Fruit fly (Drosophila melanogaster): ENCODE measurements around the gene cact.

The cact gene

dm6 chr2L:16315027-16315426 lies 11.0 kb downstream of the cact start (continued):
- TF ChIP-seq HLHmδ (GFP tag; optimal IDR thresholded peaks at IDR 0.05), result no peak
- TF ChIP-seq gro (GFP tag; optimal IDR thresholded peaks at IDR 0.05), result peak; percentile 50
- TF ChIP-seq CG3407 (GFP tag; optimal IDR thresholded peaks at IDR 0.05), result no peak
- peak; percentile 51; the same call in 1 of the 2 replicates for TF ChIP-seq Bgb (GFP tag; IDR thresholded peaks at IDR 0.05; ENCODE audit: partially characterized antibody)
- TF ChIP-seq Dbx (GFP tag; IDR thresholded peaks at IDR 0.05), result 0 out of 3 replicates have a peak, but pooled peaks have one; percentile 43
- TF ChIP-seq CG2875 (GFP tag; optimal IDR thresholded peaks at IDR 0.05), result no peak
- no peak for TF ChIP-seq CG33213 (GFP tag; optimal IDR thresholded peaks at IDR 0.05)
- TF ChIP-seq hbn (GFP tag; IDR thresholded peaks at IDR 0.05; ENCODE audit: partially characterized antibody), result no peak
- TF ChIP-seq tup (GFP tag; optimal IDR thresholded peaks at IDR 0.05), result no peak
- TF ChIP-seq ERR (GFP tag; optimal IDR thresholded peaks at IDR 0.05), result no peak
- no peak for TF ChIP-seq esg (GFP tag; conservative IDR thresholded peaks at IDR 0.05)
- TF ChIP-seq CG10565 (GFP tag; optimal IDR thresholded peaks at IDR 0.05), result no peak
- no peak for TF ChIP-seq Mad (GFP tag; optimal IDR thresholded peaks at IDR 0.05)
- TF ChIP-seq tio (GFP tag; optimal IDR thresholded peaks at IDR 0.05), result no peak
- no peak for TF ChIP-seq CG8290 (GFP tag; optimal IDR thresholded peaks at IDR 0.05)
- peak in 1 of 2 experiments; percentile 38 for TF ChIP-seq CG8290 (tag; optimal IDR thresholded peaks at IDR 0.05)
- TF ChIP-seq CTCF (GFP tag; optimal IDR thresholded peaks at IDR 0.05), result no peak
- TF ChIP-seq Ets65A (GFP tag), result peak; percentile 56
- TF ChIP-seq CG6654 (GFP tag; optimal IDR thresholded peaks at IDR 0.05), result no peak
- TF ChIP-seq sob (GFP tag; IDR thresholded peaks at IDR 0.05), result peak; percentile 31; the same call in 1 of the 2 replicates
- no peak for TF ChIP-seq CG17912 (GFP tag; optimal IDR thresholded peaks at IDR 0.05)
- no peak for TF ChIP-seq sr (GFP tag; IDR thresholded peaks at IDR 0.05)
- TF ChIP-seq rib (GFP tag; IDR thresholded peaks at IDR 0.05), result peak; percentile 66; the same call in 1 of the 2 replicates
- TF ChIP-seq chinmo (GFP tag; IDR thresholded peaks at IDR 0.05; ENCODE audit: partially characterized antibody), result peak; percentile 95
- TF ChIP-seq Bteb2 (GFP tag; optimal IDR thresholded peaks at IDR 0.05), result no peak
- TF ChIP-seq vvl (GFP tag; IDR thresholded peaks at IDR 0.05), result peak; percentile 55
- TF ChIP-seq CG7928 (GFP tag; optimal IDR thresholded peaks at IDR 0.05), result no peak
- no peak for TF ChIP-seq CG11695 (GFP tag; IDR thresholded peaks at IDR 0.05)
- TF ChIP-seq Drgx (GFP tag; IDR thresholded peaks at IDR 0.05), result peak; percentile 45
- TF ChIP-seq CG9215 (GFP tag; IDR thresholded peaks at IDR 0.05), result no peak
- TF ChIP-seq CG34422 (GFP tag; IDR thresholded peaks at IDR 0.05), result no peak
- no peak for TF ChIP-seq Sox100B (GFP tag; optimal IDR thresholded peaks at IDR 0.05)
- no peak for TF ChIP-seq Oaz (GFP tag; IDR thresholded peaks at IDR 0.05)
- no peak for TF ChIP-seq jumu (GFP tag; optimal IDR thresholded peaks at IDR 0.05)
- TF ChIP-seq Hand (GFP tag; optimal IDR thresholded peaks at IDR 0.05), result no peak
- TF ChIP-seq pho (GFP tag; optimal IDR thresholded peaks at IDR 0.05), result no peak
- peak; percentile 41 for TF ChIP-seq Hmr (GFP tag; optimal IDR thresholded peaks at IDR 0.05)
- TF ChIP-seq Sin3A (optimal IDR thresholded peaks at IDR 0.05), result no peak
- no peak for TF ChIP-seq CG3163 (GFP tag; optimal IDR thresholded peaks at IDR 0.05)
- TF ChIP-seq CG2120 (GFP tag; optimal IDR thresholded peaks at IDR 0.05), result peak; percentile 2
- TF ChIP-seq CG13424 (tag; optimal IDR thresholded peaks at IDR 0.05), result no peak
- no peak for TF ChIP-seq CG14965 (GFP tag; optimal IDR thresholded peaks at IDR 0.05; ENCODE audit: borderline replicate concordance)
- no peak for TF ChIP-seq CG1024 (GFP tag; IDR thresholded peaks at IDR 0.05)
- no peak for TF ChIP-seq shn (GFP tag; optimal IDR thresholded peaks at IDR 0.05)
- no peak for TF ChIP-seq HLH3B (GFP tag; IDR thresholded peaks at IDR 0.05)
- no peak for TF ChIP-seq MBD-R2 (GFP tag; IDR thresholded peaks at IDR 0.05)
- TF ChIP-seq bab2 (GFP tag; optimal IDR thresholded peaks at IDR 0.05), result no peak
- TF ChIP-seq gcm2 (GFP tag; optimal IDR thresholded peaks at IDR 0.05), result no peak
- peak; percentile 17 for TF ChIP-seq CG17385 (GFP tag; optimal IDR thresholded peaks at IDR 0.05)
- no peak for TF ChIP-seq CG6683 (GFP tag; optimal IDR thresholded peaks at IDR 0.05)
- 0 out of 2 replicates have a peak, but pooled peaks have one; percentile 28 for TF ChIP-seq bowl (GFP tag; IDR thresholded peaks at IDR 0.05)
- no peak for TF ChIP-seq CG12391 (tag; optimal IDR thresholded peaks at IDR 0.05)
- TF ChIP-seq tgo (GFP tag; IDR thresholded peaks at IDR 0.05), result no peak
- no peak for TF ChIP-seq Optix (GFP tag; IDR thresholded peaks at IDR 0.05)

Data from whole organism, embryonic.